Worm (Caenorhabditis elegans) whole organism, early embryonic: ENCODE data around the gene Y105C5A.10.

Source experiments
- B0310.2 ChIP-seq: sonication (generic microtip); optimal IDR thresholded peaks from 2 replicates; lab custom pipeline; 2016; ENCODE audit warnings: mild to moderate bottlenecking, missing genetic modification characterization, missing compliant biosample characterization
- aly-1 ChIP-seq: sonication (generic microtip); optimal IDR thresholded peaks from 2 replicates; lab custom pipeline; 2016; ENCODE audit warnings: missing genetic modification characterization, missing compliant biosample characterization
- ama-1 ChIP-seq: fragments of 150-350 bp; optimal IDR thresholded peaks from 2 replicates; lab custom pipeline; 2014
- ceh-13 ChIP-seq: fragments of 200-800 bp; sonication (Bioruptor generic); optimal IDR thresholded peaks from 2 replicates; lab custom pipeline; 2018; ENCODE audit warnings: mild to moderate bottlenecking, missing genetic modification characterization, missing compliant biosample characterization
- hnd-1 ChIP-seq: sonication (generic microtip); optimal IDR thresholded peaks from 2 replicates; lab custom pipeline; 2016; ENCODE audit warnings: missing genetic modification characterization, missing compliant biosample characterization
- scrt-1 ChIP-seq: fragments of 200-800 bp; sonication (Bioruptor generic); IDR thresholded peaks from 2 replicates; pipeline ENCODE4 v1.3.6; 2022; ENCODE audit warnings: missing genetic modification characterization, missing compliant biosample characterization
- sea-1 ChIP-seq: fragments of 200-800 bp; sonication (Bioruptor generic); conservative IDR thresholded peaks from 2 replicates; pipeline ENCODE4 v1.3.6; 2022; ENCODE audit warnings: missing genetic modification characterization, missing compliant biosample characterization
- tbx-37 ChIP-seq: fragments of 200-800 bp; sonication (Bioruptor generic); conservative IDR thresholded peaks from 2 replicates; pipeline ENCODE4 v1.3.6; 2022; ENCODE audit warnings: missing genetic modification reagents, missing genetic modification characterization, missing compliant biosample characterization

ce11 chrIV:15684521-15684920, 49.0 kb downstream of the Y105C5A.10 start:
- no peak for TF ChIP-seq ama-1 (lab: Kevin White, UChicago)
- no peak for TF ChIP-seq hnd-1 (tag; lab: Kevin White, UChicago)
- no peak for TF ChIP-seq aly-1
- no peak for TF ChIP-seq tbx-37 (GFP tag; lab: Robert Waterston, UW)
- no peak for TF ChIP-seq sea-1 (GFP tag; lab: Robert Waterston, UW)
- no peak for TF ChIP-seq scrt-1 (GFP tag; lab: Robert Waterston, UW)
- TF ChIP-seq ceh-13 (GFP tag; lab: Kevin White, UChicago) = no peak
- no peak for TF ChIP-seq B0310.2 (tag; lab: Kevin White, UChicago)
